Fruit fly (Drosophila melanogaster) whole organism, embryonic: ENCODE measurements around the gene CG18598.
A peak's percentile ranks its signal among the peaks of the same experiment; 100 is the strongest.

ENCODE experiments used
- Atf6 ChIP-seq: fragments of 200-800 bp; sonication (Bioruptor generic); IDR thresholded peaks from 2 replicates; pipeline ENCODE4 v1.3.6; 2022; ENCODE audit warnings: missing biosample characterization, missing genetic modification characterization
- CG10462 ChIP-seq: fragments of 200-800 bp; sonication (Bioruptor generic); optimal IDR thresholded peaks from 2 replicates; lab custom pipeline; 2016; ENCODE audit warnings: missing biosample characterization, missing genetic modification characterization
- CG10959 ChIP-seq: fragments of 200-800 bp; sonication (Bioruptor generic); IDR thresholded peaks from 2 replicates; pipeline ENCODE4 v1.3.6; 2022; ENCODE audit warnings: missing biosample characterization, missing genetic modification characterization
- CG13775 ChIP-seq: fragments of 200-800 bp; sonication (Bioruptor generic); optimal IDR thresholded peaks from 3 replicates; lab custom pipeline; 2017; ENCODE audit warnings: missing biosample characterization, mild to moderate bottlenecking, missing genetic modification characterization
- CG14860 ChIP-seq: fragments of 200-800 bp; sonication (Bioruptor generic); IDR thresholded peaks from 3 replicates; pipeline ENCODE4 v1.3.6; 2022; ENCODE audit warnings: missing biosample characterization, missing genetic modification characterization; ENCODE audit not compliant: partially characterized antibody
- CG18011 ChIP-seq: fragments of 200-800 bp; sonication (Bioruptor generic); optimal IDR thresholded peaks from 2 replicates; lab custom pipeline; 2017; ENCODE audit warnings: missing biosample characterization, missing genetic modification characterization, mild to moderate bottlenecking, moderate library complexity, missing genotype
- CG32767 ChIP-seq: fragments of 200-800 bp; sonication (Bioruptor generic); IDR thresholded peaks from 2 replicates; pipeline ENCODE4 v1.3.6; 2022; ENCODE audit warnings: missing biosample characterization, missing genetic modification characterization
- CG3995 ChIP-seq: fragments of 200-800 bp; sonication (Bioruptor generic); optimal IDR thresholded peaks from 3 replicates; lab custom pipeline; 2016; ENCODE audit warnings: missing biosample characterization, missing genetic modification characterization
- CG4282 ChIP-seq: fragments of 200-800 bp; sonication (Bioruptor generic); optimal IDR thresholded peaks from 2 replicates; lab custom pipeline; 2016; ENCODE audit warnings: missing biosample characterization, missing genetic modification characterization
- CG4424 ChIP-seq: fragments of 200-800 bp; sonication (Bioruptor generic); optimal IDR thresholded peaks from 3 replicates; lab custom pipeline; 2016; ENCODE audit warnings: missing biosample characterization, missing genetic modification characterization
- CG6791 ChIP-seq: fragments of 200-800 bp; sonication (Bioruptor generic); IDR thresholded peaks from 3 replicates; pipeline ENCODE4 v1.3.6; 2022; ENCODE audit warnings: missing biosample characterization, missing genetic modification characterization; ENCODE audit not compliant: partially characterized antibody
- CG8089 ChIP-seq: fragments of 200-800 bp; sonication (Bioruptor generic); optimal IDR thresholded peaks from 3 replicates; lab custom pipeline; 2016; ENCODE audit warnings: missing biosample characterization, missing genetic modification characterization
- CHES-1-like ChIP-seq: fragments of 200-800 bp; sonication (Bioruptor generic); optimal IDR thresholded peaks from 2 replicates; lab custom pipeline; 2016; ENCODE audit warnings: missing biosample characterization, missing genetic modification characterization
- Camta ChIP-seq: fragments of 200-800 bp; sonication (Bioruptor generic); optimal IDR thresholded peaks from 2 replicates; lab custom pipeline; 2016; ENCODE audit warnings: missing biosample characterization, missing genetic modification characterization
- CkIIα-i1 ChIP-seq: fragments of 200-800 bp; sonication (Bioruptor generic); IDR thresholded peaks from 2 replicates; pipeline ENCODE4 v1.3.6; 2022; ENCODE audit warnings: missing biosample characterization, missing genetic modification characterization
- CrebB ChIP-seq: fragments of 200-800 bp; sonication (Bioruptor generic); optimal IDR thresholded peaks from 3 replicates; lab custom pipeline; 2018; ENCODE audit warnings: missing biosample characterization, mild to moderate bottlenecking, missing genetic modification characterization
- Dbx ChIP-seq: fragments of 200-800 bp; sonication (Bioruptor generic); IDR thresholded peaks from 3 replicates; pipeline ENCODE4 v1.3.6; 2022; ENCODE audit warnings: missing biosample characterization, missing genetic modification characterization
- Ets97D ChIP-seq: fragments of 200-800 bp; sonication (Bioruptor generic); optimal IDR thresholded peaks from 3 replicates; lab custom pipeline; 2016; ENCODE audit warnings: missing biosample characterization, missing genetic modification characterization
- HLH4C ChIP-seq: fragments of 200-800 bp; sonication (Bioruptor generic); IDR thresholded peaks from 3 replicates; pipeline ENCODE4 v1.3.6; 2022; ENCODE audit warnings: missing biosample characterization, missing genetic modification characterization; ENCODE audit not compliant: partially characterized antibody
- Lhr ChIP-seq: fragments of 200-800 bp; sonication (Bioruptor generic); optimal IDR thresholded peaks from 3 replicates; lab custom pipeline; 2017; ENCODE audit warnings: mild to moderate bottlenecking, missing biosample characterization, missing genetic modification reagents, missing genetic modification characterization
- MBD-R2 ChIP-seq: fragments of 200-800 bp; sonication (Bioruptor generic); IDR thresholded peaks from 2 replicates; pipeline ENCODE4 v1.3.6; 2022; ENCODE audit warnings: missing biosample characterization, missing genetic modification characterization
- MESR4 ChIP-seq: fragments of 200-800 bp; sonication (Bioruptor generic); optimal IDR thresholded peaks from 2 replicates; lab custom pipeline; 2018; ENCODE audit warnings: missing biosample characterization, mild to moderate bottlenecking, missing genetic modification characterization, moderate library complexity
- MTF-1 ChIP-seq: fragments of 200-800 bp; sonication (Bioruptor generic); optimal IDR thresholded peaks from 2 replicates; lab custom pipeline; 2018; ENCODE audit warnings: missing biosample characterization, mild to moderate bottlenecking, missing genetic modification characterization, borderline replicate concordance
- Mrtf ChIP-seq: fragments of 200-800 bp; sonication (Bioruptor generic); IDR thresholded peaks from 3 replicates; pipeline ENCODE4 v1.3.6; 2022; ENCODE audit warnings: missing biosample characterization, missing genetic modification characterization
- NfI ChIP-seq: fragments of 200-800 bp; sonication (Bioruptor generic); optimal IDR thresholded peaks from 3 replicates; lab custom pipeline; 2018; ENCODE audit warnings: missing biosample characterization, mild to moderate bottlenecking, missing genetic modification characterization, moderate library complexity
- Sry-δ ChIP-seq: fragments of 200-800 bp; sonication (Bioruptor generic); optimal IDR thresholded peaks from 2 replicates; lab custom pipeline; 2016; ENCODE audit warnings: missing biosample characterization, missing genetic modification characterization
- ac ChIP-seq: fragments of 200-800 bp; sonication (Bioruptor generic); optimal IDR thresholded peaks from 3 replicates; lab custom pipeline; 2017; ENCODE audit warnings: missing biosample characterization, mild to moderate bottlenecking, missing genetic modification characterization
- amos ChIP-seq: fragments of 200-800 bp; sonication (Bioruptor generic); IDR thresholded peaks from 2 replicates; pipeline ENCODE4 v1.3.6; 2022; ENCODE audit warnings: missing biosample characterization, missing genetic modification characterization; ENCODE audit not compliant: partially characterized antibody
- bbx ChIP-seq: fragments of 200-800 bp; sonication (Bioruptor generic); IDR thresholded peaks from 2 replicates; pipeline ENCODE4 v1.3.6; 2022; ENCODE audit warnings: missing biosample characterization, missing genetic modification characterization; ENCODE audit not compliant: partially characterized antibody
- cas ChIP-seq: fragments of 200-800 bp; sonication (Bioruptor generic); IDR thresholded peaks from 2 replicates; pipeline ENCODE4 v1.3.6; 2022; ENCODE audit warnings: missing biosample characterization, missing genetic modification characterization
- dm ChIP-seq: fragments of 200-800 bp; sonication (Bioruptor generic); optimal IDR thresholded peaks from 3 replicates; lab custom pipeline; 2016; ENCODE audit warnings: missing biosample characterization, missing genetic modification characterization
- gce ChIP-seq: fragments of 200-800 bp; sonication (Bioruptor generic); IDR thresholded peaks from 3 replicates; pipeline ENCODE4 v1.3.6; 2022; ENCODE audit warnings: missing biosample characterization, missing genetic modification characterization
- hkb ChIP-seq, 2 experiments: fragments of 200-800 bp in 1 of 2; fragments of >200 bp in 1 of 2; sonication (Bioruptor generic) in 1 of 2; IDR thresholded peaks in 1 of 2; optimal IDR thresholded peaks in 1 of 2; 2 replicates each; pipeline versions ENCODE4 v1.3.6 to Lab custom; 2017 to 2022; ENCODE audit warnings: missing biosample characterization in 1 of 2, missing genetic modification characterization in 1 of 2
- hth ChIP-seq: fragments of >200 bp; optimal IDR thresholded peaks from 2 replicates; lab custom pipeline; 2017; ENCODE audit warnings: inconsistent platforms
- jumu ChIP-seq: fragments of 200-800 bp; sonication (Bioruptor generic); optimal IDR thresholded peaks from 3 replicates; lab custom pipeline; 2016; ENCODE audit warnings: missing biosample characterization, missing genetic modification characterization
- kah ChIP-seq: fragments of 200-800 bp; sonication (Bioruptor generic); optimal IDR thresholded peaks from 2 replicates; lab custom pipeline; 2018; ENCODE audit warnings: missing biosample characterization, mild to moderate bottlenecking, missing genetic modification characterization
- knrl ChIP-seq: fragments of 200-800 bp; sonication (Bioruptor generic); IDR thresholded peaks from 3 replicates; pipeline ENCODE4 v1.3.6; 2022; ENCODE audit warnings: missing biosample characterization, missing genetic modification characterization; ENCODE audit not compliant: partially characterized antibody
- nau ChIP-seq: fragments of 200-800 bp; sonication (Bioruptor generic); optimal IDR thresholded peaks from 3 replicates; lab custom pipeline; 2017; ENCODE audit warnings: missing biosample characterization, mild to moderate bottlenecking, missing genetic modification characterization, missing genetic modification reagents
- pan ChIP-seq, 4 experiments: fragments of >200 bp in 3 of 4; fragments of 200-800 bp in 1 of 4; sonication (Bioruptor generic) in 1 of 4; optimal IDR thresholded peaks in 3 of 4; IDR thresholded peaks in 1 of 4; 2 replicates each; pipeline versions ENCODE4 v1.3.6 to Lab custom; 2017 to 2022; ENCODE audit warnings: missing biosample characterization in 2 of 4, missing genetic modification characterization in 2 of 4, mixed read lengths in 1 of 4
- prd ChIP-seq, 3 experiments: fragments of >200 bp in 2 of 3; fragments of 200-800 bp in 1 of 3; sonication (Bioruptor generic) in 1 of 3; optimal IDR thresholded peaks in 2 of 3; IDR thresholded peaks in 1 of 3; 2 replicates in 2 of 3; 3 replicates in 1 of 3; pipeline versions ENCODE4 v1.3.6 to Lab custom; 2017 to 2022; ENCODE audit warnings: missing biosample characterization in 1 of 3, missing genetic modification characterization in 1 of 3
- repo ChIP-seq: fragments of 200-800 bp; sonication (Bioruptor generic); optimal IDR thresholded peaks from 2 replicates; lab custom pipeline; 2016; ENCODE audit warnings: missing biosample characterization, missing genetic modification characterization
- seq ChIP-seq: fragments of 200-800 bp; sonication (Bioruptor generic); IDR thresholded peaks from 2 replicates; pipeline ENCODE4 v1.3.6; 2022; ENCODE audit warnings: missing biosample characterization, missing genetic modification characterization
- slou ChIP-seq: fragments of 200-800 bp; sonication (Bioruptor generic); optimal IDR thresholded peaks from 3 replicates; lab custom pipeline; 2016; ENCODE audit warnings: missing biosample characterization, missing genetic modification characterization
- sna ChIP-seq: fragments of 200-800 bp; sonication (Bioruptor generic); IDR thresholded peaks from 2 replicates; pipeline ENCODE4 v1.3.6; 2022; ENCODE audit warnings: missing biosample characterization, missing genetic modification characterization; ENCODE audit not compliant: partially characterized antibody
- trem ChIP-seq: fragments of 200-800 bp; optimal IDR thresholded peaks from 3 replicates; lab custom pipeline; 2019; ENCODE audit warnings: missing biosample characterization, mild to moderate bottlenecking, missing genetic modification characterization, moderate library complexity
- vnd ChIP-seq: fragments of 200-800 bp; sonication (Bioruptor generic); IDR thresholded peaks from 3 replicates; pipeline ENCODE4 v1.3.6; 2022; ENCODE audit warnings: missing biosample characterization, missing genetic modification characterization; ENCODE audit not compliant: partially characterized antibody
- vvl ChIP-seq: fragments of 200-800 bp; sonication (Bioruptor generic); IDR thresholded peaks from 2 replicates; pipeline ENCODE4 v1.3.6; 2022; ENCODE audit warnings: missing biosample characterization, missing genetic modification characterization
- zfh1 ChIP-seq: fragments of 200-800 bp; sonication (Bioruptor generic); IDR thresholded peaks from 3 replicates; pipeline ENCODE4 v1.3.6; 2022; ENCODE audit warnings: missing biosample characterization, missing genetic modification characterization

Gene CG18598

DNA sequence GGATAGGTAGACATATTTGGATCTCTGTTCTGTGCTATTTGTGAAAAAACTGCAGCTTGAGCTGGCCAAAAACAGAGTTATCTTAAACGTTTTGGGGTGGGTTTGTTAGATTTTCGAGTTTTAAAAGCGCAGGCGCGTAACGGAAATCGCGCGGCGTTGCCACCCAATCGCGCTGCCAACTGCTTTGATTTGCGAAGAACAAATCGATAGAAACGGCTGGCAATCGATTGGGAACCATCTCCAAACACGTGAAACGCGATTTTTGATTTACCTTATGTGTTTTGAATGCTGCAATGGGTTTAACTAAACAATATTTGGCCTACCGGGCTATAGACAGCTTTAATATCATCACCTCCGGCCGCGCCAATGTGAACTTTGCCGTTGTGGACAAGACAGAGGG, 32.5 kb downstream of the CG18598 start, which contains the start of the genes CG14312 and CG8064 (continued):
- TF ChIP-seq pan (optimal IDR thresholded peaks at IDR 0.05; lab: Kevin White, UChicago) (no peak), pan (GFP tag; optimal IDR thresholded peaks at IDR 0.05 in 1 of 2, IDR thresholded peaks at IDR 0.05 in 1 of 2) (no peak), trem (tag; lab: Kevin White, UChicago) (peak; percentile 99), bbx (peak; percentile 65), CG10462 (GFP tag; lab: Kevin White, UChicago) (no peak), jumu (GFP tag; lab: Kevin White, UChicago) (no peak), amos (GFP tag; lab: Robert Waterston, UW) (peak; percentile 80), CkIIα-i1 (GFP tag; lab: Robert Waterston, UW) (no peak), ac (GFP tag; lab: Kevin White, UChicago) (no peak), Ets97D (peak; percentile 62), Camta (GFP tag; lab: Kevin White, UChicago) (no peak), vnd (GFP tag; lab: Robert Waterston, UW) (peak; percentile 44; the same call in 1 of the 3 replicates), Dbx (GFP tag; lab: Robert Waterston, UW) (peak; percentile 8; the same call in 1 of the 3 replicates), CG18011 (GFP tag; lab: Kevin White, UChicago) (peak; percentile 3), Atf6 (GFP tag; lab: Robert Waterston, UW) (no peak), CG32767 (no peak), CG4282 (GFP tag; lab: Kevin White, UChicago) (no peak), Mrtf (GFP tag; lab: Robert Waterston, UW) (no peak), dm (GFP tag; lab: Kevin White, UChicago) (peak; percentile 95), CG6791 (peak; percentile 78), CrebB (tag; lab: Kevin White, UChicago) (no peak), knrl (GFP tag; lab: Robert Waterston, UW) (peak; percentile 67), hkb (optimal IDR thresholded peaks at IDR 0.05; lab: Kevin White, UChicago) (peak; percentile 39), hkb (GFP tag; IDR thresholded peaks at IDR 0.05; lab: Robert Waterston, UW) (no peak), NfI (GFP tag; lab: Kevin White, UChicago) (no peak), hth (lab: Kevin White, UChicago) (no peak), repo (GFP tag; lab: Kevin White, UChicago) (no peak), sna (GFP tag; lab: Robert Waterston, UW) (peak; percentile 52; the same call in 1 of the 2 replicates), prd (optimal IDR thresholded peaks at IDR 0.05; lab: Kevin White, UChicago) (no peak), prd (GFP tag; IDR thresholded peaks at IDR 0.05; lab: Robert Waterston, UW) (no peak), cas (GFP tag; lab: Robert Waterston, UW) (no peak), HLH4C (GFP tag; lab: Robert Waterston, UW) (peak; percentile 66), MTF-1 (GFP tag; lab: Kevin White, UChicago) (no peak), CG8089 (no peak), gce (GFP tag; lab: Robert Waterston, UW) (no peak), zfh1 (GFP tag; lab: Robert Waterston, UW) (0 out of 3 replicates have a peak, but pooled peaks have one; percentile 15), seq (peak; percentile 44; the same call in 1 of the 2 replicates), MESR4 (GFP tag; lab: Kevin White, UChicago) (peak; percentile 62), slou (GFP tag; lab: Kevin White, UChicago) (no peak), CHES-1-like (peak; percentile 29), MBD-R2 (GFP tag; lab: Robert Waterston, UW) (peak; percentile 78), Sry-δ (GFP tag; lab: Kevin White, UChicago) (peak; percentile 94), CG10959 (no peak), kah (GFP tag; lab: Kevin White, UChicago) (no peak), CG14860 (0 out of 3 replicates have a peak, but pooled peaks have one; percentile 10), CG13775 (GFP tag; lab: Kevin White, UChicago) (no peak), CG3995 (GFP tag; lab: Kevin White, UChicago) (peak; percentile 76), Lhr (GFP tag; lab: Kevin White, UChicago) (peak; percentile 48), CG4424 (GFP tag; lab: Kevin White, UChicago) (no peak), nau (GFP tag; lab: Kevin White, UChicago) (no peak), vvl (GFP tag; lab: Robert Waterston, UW) (0 out of 2 replicates have a peak, but pooled peaks have one; percentile 25)
